Worm (Caenorhabditis elegans): ENCODE results near the gene H03A11.2.

- TF ChIP-seq ceh-9 (tag; optimal IDR thresholded peaks at IDR 0.05) (no peak), mdl-1 (tag; optimal IDR thresholded peaks at IDR 0.05) (no peak), egl-27 (tag; optimal IDR thresholded peaks at IDR 0.05) (no peak), nhr-77 (tag; optimal IDR thresholded peaks at IDR 0.05) (no peak), nhr-11 (tag; optimal IDR thresholded peaks at IDR 0.05) (no peak), ama-1 (optimal IDR thresholded peaks at IDR 0.05) (no peak), unc-62 (GFP tag; optimal IDR thresholded peaks at IDR 0.05) (no peak), ceh-82 (tag; optimal IDR thresholded peaks at IDR 0.05) (no peak), fkh-10 (GFP tag; optimal IDR thresholded peaks at IDR 0.05) (no peak), ztf-11 (tag; optimal IDR thresholded peaks at IDR 0.05) (no peak)
Observed at ce11 chrX:15270656-15271055, 40.2 kb upstream of the H03A11.2 start.
